Fruit fly (Drosophila melanogaster) whole organism, prepupa: ENCODE measurements around the gene rdgA.

Experiments
- Blimp-1 ChIP-seq: fragments of 200-800 bp; sonication (Bioruptor generic); optimal IDR thresholded peaks from 3 replicates; lab custom pipeline; 2017; ENCODE audit warnings: missing biosample characterization, missing genetic modification characterization, mild to moderate bottlenecking, moderate library complexity, missing genetic modification reagents
- CG10631 ChIP-seq: fragments of 200-800 bp; sonication (Bioruptor generic); optimal IDR thresholded peaks from 2 replicates; lab custom pipeline; 2016; ENCODE audit warnings: missing biosample characterization, missing genetic modification characterization
- CG11294 ChIP-seq: fragments of 200-800 bp; sonication (Bioruptor generic); IDR thresholded peaks from 2 replicates; pipeline ENCODE4 v1.3.6; 2022; ENCODE audit warnings: missing biosample characterization, missing genetic modification characterization
- CG11902 ChIP-seq: fragments of 200-800 bp; sonication (Bioruptor generic); optimal IDR thresholded peaks from 3 replicates; lab custom pipeline; 2016; ENCODE audit warnings: missing biosample characterization, missing genetic modification characterization
- CG15336 ChIP-seq: fragments of 200-800 bp; sonication (Bioruptor generic); IDR thresholded peaks from 2 replicates; pipeline ENCODE4 v1.3.6; 2022; ENCODE audit warnings: missing biosample characterization, missing genetic modification characterization
- CG1621 ChIP-seq: fragments of 200-800 bp; sonication (Bioruptor generic); optimal IDR thresholded peaks from 3 replicates; lab custom pipeline; 2018; ENCODE audit warnings: missing biosample characterization, mild to moderate bottlenecking, missing genetic modification characterization
- CG16779 ChIP-seq: fragments of 200-800 bp; sonication (Bioruptor generic); optimal IDR thresholded peaks from 3 replicates; lab custom pipeline; 2017; ENCODE audit warnings: missing biosample characterization, mild to moderate bottlenecking, missing genetic modification characterization
- CG3032 ChIP-seq: fragments of 200-800 bp; optimal IDR thresholded peaks from 2 replicates; lab custom pipeline; 2019; ENCODE audit warnings: missing biosample characterization, mild to moderate bottlenecking, missing genetic modification characterization, moderate library complexity
- CG31627 ChIP-seq: fragments of 200-800 bp; sonication (Bioruptor generic); optimal IDR thresholded peaks from 3 replicates; lab custom pipeline; 2016; ENCODE audit warnings: missing biosample characterization, missing genetic modification characterization
- CG32006 ChIP-seq: fragments of 200-800 bp; sonication (Bioruptor generic); optimal IDR thresholded peaks from 3 replicates; lab custom pipeline; 2017; ENCODE audit warnings: missing biosample characterization, mild to moderate bottlenecking, missing genetic modification characterization
- CG34406 ChIP-seq: fragments of 200-800 bp; sonication (Bioruptor generic); optimal IDR thresholded peaks from 3 replicates; lab custom pipeline; 2016; ENCODE audit warnings: missing biosample characterization, missing genetic modification characterization
- CG3919 ChIP-seq: fragments of 200-800 bp; sonication (Bioruptor generic); optimal IDR thresholded peaks from 3 replicates; lab custom pipeline; 2016; ENCODE audit warnings: missing biosample characterization, missing genetic modification characterization
- CG6163 ChIP-seq: fragments of 200-800 bp; sonication (Bioruptor generic); IDR thresholded peaks from 3 replicates; pipeline ENCODE4 v1.3.6; 2022; ENCODE audit warnings: missing biosample characterization, missing genetic modification characterization
- CG6808 ChIP-seq: fragments of 200-800 bp; sonication (Bioruptor generic); optimal IDR thresholded peaks from 3 replicates; lab custom pipeline; 2017; ENCODE audit warnings: missing biosample characterization, missing genetic modification characterization, mild to moderate bottlenecking, moderate library complexity, missing genetic modification reagents
- CG6854 ChIP-seq: fragments of 200-800 bp; sonication (Bioruptor generic); optimal IDR thresholded peaks from 2 replicates; lab custom pipeline; 2017; ENCODE audit warnings: missing biosample characterization, mild to moderate bottlenecking, missing genetic modification characterization
- CG8119 ChIP-seq: fragments of 200-800 bp; sonication (Bioruptor generic); IDR thresholded peaks from 3 replicates; pipeline ENCODE4 v1.3.6; 2022; ENCODE audit warnings: missing biosample characterization, missing genetic modification characterization
- CG8632 ChIP-seq: fragments of 200-800 bp; sonication (Bioruptor generic); optimal IDR thresholded peaks from 3 replicates; lab custom pipeline; 2016; ENCODE audit warnings: missing biosample characterization, missing genetic modification characterization
- CG9139 ChIP-seq: fragments of 200-800 bp; sonication (Bioruptor generic); optimal IDR thresholded peaks from 3 replicates; lab custom pipeline; 2017; ENCODE audit warnings: missing biosample characterization, mild to moderate bottlenecking, missing genetic modification characterization
- Eip75B ChIP-seq: fragments of 200-800 bp; sonication (Bioruptor generic); optimal IDR thresholded peaks from 3 replicates; lab custom pipeline; 2016; ENCODE audit warnings: missing biosample characterization, missing genetic modification characterization
- Eip78C ChIP-seq: fragments of 200-800 bp; sonication (Bioruptor generic); peaks from one replicate; lab custom pipeline; 2016; ENCODE audit warnings: missing biosample characterization, missing genetic modification characterization
- Eip93F ChIP-seq: fragments of 200-800 bp; sonication (Bioruptor generic); optimal IDR thresholded peaks from 2 replicates; lab custom pipeline; 2016; ENCODE audit warnings: missing biosample characterization, mild to moderate bottlenecking, missing genetic modification characterization
- Ets21C ChIP-seq: fragments of 200-800 bp; sonication (Bioruptor generic); optimal IDR thresholded peaks from 3 replicates; lab custom pipeline; 2016; ENCODE audit warnings: missing biosample characterization, missing genetic modification characterization
- Ets96B ChIP-seq: fragments of 200-800 bp; optimal IDR thresholded peaks from 2 replicates; lab custom pipeline; 2019; ENCODE audit warnings: missing biosample characterization, mild to moderate bottlenecking, missing genetic modification characterization, moderate library complexity
- Hr38 ChIP-seq: sonication (Bioruptor generic); optimal IDR thresholded peaks from 2 replicates; lab custom pipeline; 2016; ENCODE audit warnings: missing biosample characterization, missing genetic modification characterization
- Lpt ChIP-seq: fragments of 200-800 bp; sonication (Bioruptor generic); optimal IDR thresholded peaks from 3 replicates; lab custom pipeline; 2016; ENCODE audit warnings: missing biosample characterization, missing genetic modification characterization
- Met ChIP-seq: fragments of 200-800 bp; sonication (Bioruptor generic); optimal IDR thresholded peaks from 3 replicates; lab custom pipeline; 2016; ENCODE audit warnings: missing biosample characterization, missing genetic modification characterization
- OdsH ChIP-seq: fragments of 200-800 bp; sonication (Bioruptor generic); optimal IDR thresholded peaks from 3 replicates; lab custom pipeline; 2016; ENCODE audit warnings: missing biosample characterization, missing genetic modification characterization
- Sox102F ChIP-seq: fragments of 200-800 bp; sonication (Bioruptor generic); optimal IDR thresholded peaks from 2 replicates; lab custom pipeline; 2016; ENCODE audit warnings: missing biosample characterization, mild to moderate bottlenecking, missing genetic modification characterization
- Sox14 ChIP-seq: fragments of 200-800 bp; sonication (Bioruptor generic); optimal IDR thresholded peaks from 3 replicates; lab custom pipeline; 2016; ENCODE audit warnings: missing biosample characterization, missing genetic modification characterization
- Sox15 ChIP-seq: fragments of 200-800 bp; sonication (Bioruptor generic); optimal IDR thresholded peaks from 3 replicates; lab custom pipeline; 2016; ENCODE audit warnings: missing biosample characterization, missing genetic modification characterization
- achi ChIP-seq: fragments of 200-800 bp; sonication (Bioruptor generic); optimal IDR thresholded peaks from 3 replicates; lab custom pipeline; 2016; ENCODE audit warnings: missing biosample characterization, missing genetic modification characterization
- dac ChIP-seq: fragments of 200-800 bp; sonication (Bioruptor generic); optimal IDR thresholded peaks from 2 replicates; lab custom pipeline; 2017; ENCODE audit warnings: missing biosample characterization, mild to moderate bottlenecking, missing genetic modification characterization
- dsx ChIP-seq: fragments of 200-800 bp; optimal IDR thresholded peaks from 3 replicates; lab custom pipeline; 2019; ENCODE audit warnings: missing biosample characterization, mild to moderate bottlenecking, missing genetic modification characterization, moderate library complexity; ENCODE audit not compliant: poor library complexity, severe bottlenecking
- eg ChIP-seq: fragments of 200-800 bp; sonication (Bioruptor generic); IDR thresholded peaks from 3 replicates; pipeline ENCODE4 v1.3.6; 2022; ENCODE audit warnings: missing biosample characterization, missing genetic modification characterization
- esn ChIP-seq: fragments of 200-800 bp; sonication (Bioruptor generic); optimal IDR thresholded peaks from 2 replicates; lab custom pipeline; 2016; ENCODE audit warnings: missing biosample characterization, mild to moderate bottlenecking, missing genetic modification characterization, moderate library complexity
- fd85E ChIP-seq: fragments of 200-800 bp; sonication (Bioruptor generic); optimal IDR thresholded peaks from 3 replicates; lab custom pipeline; 2016; ENCODE audit warnings: missing biosample characterization, missing genetic modification characterization
- lz ChIP-seq: fragments of 200-800 bp; sonication (Bioruptor generic); optimal IDR thresholded peaks from 3 replicates; lab custom pipeline; 2016; ENCODE audit warnings: missing biosample characterization, missing genetic modification characterization
- net ChIP-seq: fragments of 200-800 bp; sonication (Bioruptor generic); optimal IDR thresholded peaks from 3 replicates; lab custom pipeline; 2016; ENCODE audit warnings: missing biosample characterization, missing genetic modification characterization
- pdm3 ChIP-seq: fragments of 200-800 bp; sonication (Bioruptor generic); optimal IDR thresholded peaks from 3 replicates; lab custom pipeline; 2016; ENCODE audit warnings: missing biosample characterization, missing genetic modification characterization
- salr ChIP-seq, 2 experiments: fragments of 200-800 bp; sonication (Bioruptor generic); optimal IDR thresholded peaks; 3 replicates each; lab custom pipeline; 2016 to 2018; ENCODE audit warnings: missing biosample characterization in 2 of 2, missing genetic modification characterization in 2 of 2, mild to moderate bottlenecking in 1 of 2
- ss ChIP-seq, 2 experiments: fragments of 200-800 bp; sonication (Bioruptor generic); optimal IDR thresholded peaks; 2 replicates in 1 of 2; 3 replicates in 1 of 2; lab custom pipeline; 2017 to 2018; ENCODE audit warnings: mild to moderate bottlenecking in 2 of 2, missing biosample characterization in 2 of 2, missing genetic modification characterization in 2 of 2, moderate library complexity in 1 of 2
- svp ChIP-seq: fragments of 200-800 bp; sonication (Bioruptor generic); peaks from one replicate; lab custom pipeline; 2016; ENCODE audit warnings: missing biosample characterization, missing genetic modification characterization
- topi ChIP-seq: fragments of 200-800 bp; sonication (Bioruptor generic); optimal IDR thresholded peaks from 3 replicates; lab custom pipeline; 2016; ENCODE audit warnings: missing biosample characterization, missing genetic modification characterization
- vri ChIP-seq: fragments of 200-800 bp; sonication (Bioruptor generic); optimal IDR thresholded peaks from 3 replicates; lab custom pipeline; 2016; ENCODE audit warnings: missing biosample characterization, mild to moderate bottlenecking, missing genetic modification characterization

rdgA gene

DNA sequence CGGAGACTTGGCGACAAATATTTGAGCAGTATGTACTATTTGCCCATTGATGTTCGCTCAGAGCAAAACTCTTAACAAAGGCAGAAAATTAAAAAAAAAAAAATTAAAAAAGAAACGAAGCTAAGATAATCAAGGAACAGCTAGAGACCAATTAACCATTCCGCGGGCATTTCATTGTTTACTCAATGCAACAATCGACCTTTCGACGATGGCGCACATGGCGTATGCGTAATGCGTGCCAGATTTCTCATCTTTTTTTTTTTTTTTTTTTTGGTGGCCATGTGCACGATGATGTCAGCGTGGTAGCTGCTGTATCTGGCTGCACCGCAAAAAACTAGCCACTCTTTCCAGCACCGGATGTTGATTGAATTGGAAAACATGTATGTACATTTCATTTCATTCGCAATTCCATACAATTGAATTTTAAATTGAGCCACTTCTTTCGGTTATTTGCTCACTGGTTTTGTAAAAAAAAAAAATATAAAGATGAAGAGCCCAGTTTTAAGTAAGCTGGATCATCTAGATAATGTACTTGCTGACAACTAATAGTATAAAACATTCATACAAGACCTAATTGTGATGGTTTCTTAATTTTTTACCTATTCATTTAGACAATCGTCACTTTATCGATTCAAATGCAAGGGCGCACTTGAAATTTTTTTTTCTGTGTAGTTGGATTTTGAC is 168.9 kb downstream of the rdgA start (continued):
- TF ChIP-seq CG16779 (peak; percentile 46), CG1621 (no peak), Eip75B (GFP tag; lab: Kevin White, UChicago) (peak; percentile 71), Ets21C (GFP tag; lab: Kevin White, UChicago) (peak; percentile 42), CG31627 (GFP tag; lab: Kevin White, UChicago) (peak; percentile 61), CG11902 (GFP tag; lab: Kevin White, UChicago) (peak; percentile 53), Sox102F (peak; percentile 59), vri (GFP tag; lab: Kevin White, UChicago) (peak; percentile 32), CG9139 (peak; percentile 47)

DNA sequence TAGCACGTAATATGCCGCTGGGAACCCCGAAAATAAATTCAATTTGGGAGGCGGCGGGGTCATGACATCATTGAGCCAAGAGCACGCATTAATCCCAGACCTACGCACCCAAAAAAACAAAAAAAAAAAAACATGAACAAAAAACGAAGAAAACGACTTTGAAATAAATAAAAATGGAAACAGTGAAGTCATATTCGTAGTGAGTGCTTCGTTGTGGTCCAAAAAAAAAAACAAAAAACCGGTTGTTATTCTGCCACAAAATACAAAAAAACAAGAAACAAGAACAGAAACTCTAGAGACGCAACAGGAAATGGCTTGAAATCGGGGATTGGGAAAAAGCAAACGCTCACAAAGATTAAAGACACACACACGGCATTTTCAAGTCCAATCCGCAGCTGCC is 170.7 kb downstream of the rdgA start:
- TF ChIP-seq CG6854 (GFP tag; lab: Kevin White, UChicago): no peak
- TF ChIP-seq CG31627 (GFP tag; lab: Kevin White, UChicago): no peak
- peak; percentile 46 for TF ChIP-seq CG6808 (GFP tag; lab: Kevin White, UChicago)
- TF ChIP-seq Blimp-1 (GFP tag; lab: Kevin White, UChicago): no peak
- no peak for TF ChIP-seq topi (GFP tag; lab: Kevin White, UChicago)
- TF ChIP-seq OdsH: no peak
- TF ChIP-seq net (GFP tag; lab: Kevin White, UChicago): no peak
- TF ChIP-seq CG3919 (GFP tag; lab: Kevin White, UChicago): no peak
- peak; percentile 81 to 82 for TF ChIP-seq ss (GFP tag; optimal IDR thresholded peaks at IDR 0.05; lab: Kevin White, UChicago)
- TF ChIP-seq pdm3 (GFP tag; lab: Kevin White, UChicago): no peak
- TF ChIP-seq lz (GFP tag; lab: Kevin White, UChicago): no peak
- no peak for TF ChIP-seq Ets21C (GFP tag; lab: Kevin White, UChicago)
- no peak for TF ChIP-seq Sox14
- no peak for TF ChIP-seq Eip93F (GFP tag; lab: Kevin White, UChicago)
- no peak for TF ChIP-seq CG10631 (GFP tag; lab: Kevin White, UChicago)
- TF ChIP-seq CG32006 (GFP tag; lab: Kevin White, UChicago): no peak
- peak; percentile 37 for TF ChIP-seq CG16779
- peak; percentile 48; the same call in 1 of the 3 replicates for TF ChIP-seq eg (GFP tag; lab: Robert Waterston, UW)
- peak; percentile 63 for TF ChIP-seq Eip78C (GFP tag; lab: Kevin White, UChicago)
- TF ChIP-seq svp (GFP tag; lab: Kevin White, UChicago): peak; percentile 56
- TF ChIP-seq CG3032 (tag; lab: Kevin White, UChicago): peak; percentile 14
- no peak for TF ChIP-seq Sox15 (GFP tag; lab: Kevin White, UChicago)
- peak; percentile 57; the same call in 1 of the 3 replicates for TF ChIP-seq CG6163 (GFP tag; lab: Robert Waterston, UW)
- TF ChIP-seq CG8632 (GFP tag; lab: Kevin White, UChicago): peak; percentile 9
- no peak for TF ChIP-seq CG11902 (GFP tag; lab: Kevin White, UChicago)
- 0 out of 3 replicates have a peak, but pooled peaks have one; percentile 33 for TF ChIP-seq CG8119
- TF ChIP-seq Met (GFP tag; lab: Kevin White, UChicago): no peak
- TF ChIP-seq Eip75B (GFP tag; lab: Kevin White, UChicago): no peak
- peak; percentile 37 for TF ChIP-seq CG9139
- TF ChIP-seq dsx: peak; percentile 53
- TF ChIP-seq vri (GFP tag; lab: Kevin White, UChicago): peak; percentile 37

DNA sequence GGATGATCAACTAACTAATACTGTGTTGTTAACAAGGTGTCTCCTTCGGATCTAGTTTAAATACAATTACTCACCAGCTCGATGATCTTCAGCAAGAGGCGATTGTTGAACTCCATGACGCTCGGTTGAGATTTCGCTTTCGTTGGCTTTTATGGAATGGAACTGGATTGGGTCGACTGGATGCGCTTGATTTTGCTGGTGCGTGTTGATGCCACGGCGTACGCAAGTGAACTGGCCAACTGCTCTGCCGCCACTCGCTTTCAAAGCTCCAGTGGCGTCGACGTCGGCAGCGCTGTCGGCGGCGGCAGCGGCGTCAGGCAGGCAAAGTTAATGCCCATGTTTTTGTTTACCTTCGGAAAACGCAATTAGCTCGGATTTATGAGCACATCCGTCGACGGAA is 171.4 kb downstream of the rdgA start, which contains the start of gene CG44325:
TSS of gene CG44325 (minus strand) at position 237 of the 400 bp plus-strand sequence.
- TF ChIP-seq CG16779 (no peak), Eip78C (GFP tag; lab: Kevin White, UChicago) (peak; percentile 55), CG32006 (GFP tag; lab: Kevin White, UChicago) (no peak), Sox15 (GFP tag; lab: Kevin White, UChicago) (no peak), CG8119 (peak; percentile 29; the same call in 1 of the 3 replicates), lz (GFP tag; lab: Kevin White, UChicago) (no peak), Ets96B (tag; lab: Kevin White, UChicago) (no peak), fd85E (peak; percentile 24), CG34406 (GFP tag; lab: Kevin White, UChicago) (no peak), CG15336 (GFP tag; lab: Robert Waterston, UW) (peak; percentile 46; the same call in 1 of the 2 replicates), CG9139 (peak; percentile 50), Hr38 (GFP tag; lab: Kevin White, UChicago) (no peak), dac (GFP tag; lab: Kevin White, UChicago) (no peak), salr (GFP tag; optimal IDR thresholded peaks at IDR 0.05; lab: Kevin White, UChicago) (no peak), CG11294 (GFP tag; lab: Robert Waterston, UW) (no peak), achi (no peak), pdm3 (GFP tag; lab: Kevin White, UChicago) (no peak), CG3032 (tag; lab: Kevin White, UChicago) (no peak), OdsH (no peak), CG31627 (GFP tag; lab: Kevin White, UChicago) (no peak), eg (GFP tag; lab: Robert Waterston, UW) (peak; percentile 69; the same call in 2 of the 3 replicates), CG3919 (GFP tag; lab: Kevin White, UChicago) (peak; percentile 59), esn (GFP tag; lab: Kevin White, UChicago) (peak; percentile 44), Eip93F (GFP tag; lab: Kevin White, UChicago) (peak; percentile 19), svp (GFP tag; lab: Kevin White, UChicago) (peak; percentile 67), Lpt (no peak), Ets21C (GFP tag; lab: Kevin White, UChicago) (no peak)
